Fruit fly (Drosophila melanogaster) whole organism, embryonic: ENCODE measurements around the gene Mtl.
A peak's percentile ranks its signal among the peaks of the same experiment; 100 is the strongest.

Source experiments
- Aef1 ChIP-seq: fragments of 200-800 bp; sonication (Bioruptor generic); IDR thresholded peaks from 3 replicates; pipeline ENCODE4 v1.3.6; 2022; ENCODE audit warnings: missing biosample characterization, missing genetic modification characterization
- Antp ChIP-seq: fragments of 200-800 bp; sonication (Bioruptor generic); optimal IDR thresholded peaks from 3 replicates; lab custom pipeline; 2016; ENCODE audit warnings: missing biosample characterization, missing genetic modification characterization
- Atf6 ChIP-seq: fragments of 200-800 bp; sonication (Bioruptor generic); IDR thresholded peaks from 2 replicates; pipeline ENCODE4 v1.3.6; 2022; ENCODE audit warnings: missing biosample characterization, missing genetic modification characterization
- Blimp-1 ChIP-seq: fragments of 200-800 bp; sonication (Bioruptor generic); optimal IDR thresholded peaks from 3 replicates; lab custom pipeline; 2018; ENCODE audit warnings: missing biosample characterization, missing genetic modification characterization, mild to moderate bottlenecking, moderate library complexity, missing genetic modification reagents
- BtbVII ChIP-seq: fragments of 200-800 bp; sonication (Bioruptor generic); optimal IDR thresholded peaks from 3 replicates; lab custom pipeline; 2017; ENCODE audit warnings: missing biosample characterization, mild to moderate bottlenecking, missing genetic modification characterization
- CG10209 ChIP-seq: fragments of 200-800 bp; sonication (Bioruptor generic); optimal IDR thresholded peaks from 3 replicates; lab custom pipeline; 2017; ENCODE audit warnings: missing biosample characterization, mild to moderate bottlenecking, missing genetic modification characterization, missing genetic modification reagents
- CG1024 ChIP-seq: fragments of 200-800 bp; sonication (Bioruptor generic); IDR thresholded peaks from 2 replicates; pipeline ENCODE4 v1.3.6; 2022; ENCODE audit warnings: missing biosample characterization, missing genetic modification characterization
- CG10543 ChIP-seq: fragments of 200-800 bp; sonication (Bioruptor generic); optimal IDR thresholded peaks from 3 replicates; lab custom pipeline; 2017; ENCODE audit warnings: missing biosample characterization, mild to moderate bottlenecking, missing genetic modification characterization, moderate library complexity
- CG13424 ChIP-seq: fragments of 200-800 bp; sonication (Bioruptor generic); optimal IDR thresholded peaks from 2 replicates; lab custom pipeline; 2019; ENCODE audit warnings: missing biosample characterization, mild to moderate bottlenecking, missing genetic modification characterization, moderate library complexity
- CG14667 ChIP-seq: fragments of 200-800 bp; sonication (Bioruptor generic); IDR thresholded peaks from 2 replicates; pipeline ENCODE4 v1.3.6; 2022; ENCODE audit warnings: missing biosample characterization, missing genetic modification characterization
- CG15269 ChIP-seq: fragments of 200-800 bp; sonication (Bioruptor generic); optimal IDR thresholded peaks from 2 replicates; lab custom pipeline; 2018; ENCODE audit warnings: missing biosample characterization, mild to moderate bottlenecking, missing genetic modification characterization, moderate library complexity
- CG2120 ChIP-seq: fragments of 200-800 bp; sonication (Bioruptor generic); optimal IDR thresholded peaks from 3 replicates; lab custom pipeline; 2016; ENCODE audit warnings: missing biosample characterization, missing genetic modification characterization
- CG31441 ChIP-seq: fragments of 200-800 bp; sonication (Bioruptor generic); IDR thresholded peaks from 2 replicates; pipeline ENCODE4 v1.3.6; 2022; ENCODE audit warnings: missing biosample characterization, missing genetic modification characterization
- CG32772 ChIP-seq: fragments of 200-800 bp; sonication (Bioruptor generic); IDR thresholded peaks from 2 replicates; pipeline ENCODE4 v1.3.6; 2022; ENCODE audit warnings: missing biosample characterization, missing genetic modification characterization
- CG7372 ChIP-seq: fragments of 200-800 bp; sonication (Bioruptor generic); IDR thresholded peaks from 2 replicates; pipeline ENCODE4 v1.3.6; 2022; ENCODE audit warnings: missing biosample characterization, missing genetic modification characterization
- CG7556 ChIP-seq: fragments of 200-800 bp; sonication (Bioruptor generic); optimal IDR thresholded peaks from 2 replicates; lab custom pipeline; 2017; ENCODE audit warnings: missing biosample characterization, mild to moderate bottlenecking, missing genetic modification characterization
- CG8944 ChIP-seq: fragments of 200-800 bp; sonication (Bioruptor generic); optimal IDR thresholded peaks from 3 replicates; lab custom pipeline; 2016; ENCODE audit warnings: missing biosample characterization, missing genetic modification characterization
- CG9817 ChIP-seq: fragments of 200-800 bp; sonication (Bioruptor generic); optimal IDR thresholded peaks from 2 replicates; lab custom pipeline; 2018; ENCODE audit warnings: missing biosample characterization, mild to moderate bottlenecking, missing genetic modification characterization, moderate library complexity
- E2f1 ChIP-seq: fragments of 200-800 bp; sonication (Bioruptor generic); IDR thresholded peaks from 2 replicates; pipeline ENCODE4 v1.3.6; 2022; ENCODE audit warnings: missing biosample characterization, missing genetic modification characterization
- Ets65A ChIP-seq: fragments of 200-800 bp; sonication (Bioruptor generic); peaks from one replicate; lab custom pipeline; 2016; ENCODE audit warnings: missing biosample characterization, missing genetic modification characterization
- Fer3 ChIP-seq: fragments of 200-800 bp; sonication (Bioruptor generic); optimal IDR thresholded peaks from 2 replicates; lab custom pipeline; 2018; ENCODE audit warnings: missing biosample characterization, mild to moderate bottlenecking, missing genetic modification characterization, moderate library complexity
- HLH3B ChIP-seq: fragments of 200-800 bp; sonication (Bioruptor generic); IDR thresholded peaks from 2 replicates; pipeline ENCODE4 v1.3.6; 2022; ENCODE audit warnings: missing biosample characterization, missing genetic modification characterization
- Hmr ChIP-seq: fragments of 200-800 bp; sonication (Bioruptor generic); optimal IDR thresholded peaks from 3 replicates; lab custom pipeline; 2017; ENCODE audit warnings: mild to moderate bottlenecking, missing biosample characterization, missing genetic modification reagents, missing genetic modification characterization
- Hr51 ChIP-seq, 2 experiments: fragments of 200-800 bp; sonication (Bioruptor generic); optimal IDR thresholded peaks; 2 replicates in 1 of 2; 3 replicates in 1 of 2; lab custom pipeline; 2016 to 2018; ENCODE audit warnings: missing biosample characterization in 2 of 2, missing genetic modification characterization in 2 of 2, mild to moderate bottlenecking in 1 of 2, moderate library complexity in 1 of 2
- Mad ChIP-seq: fragments of 200-800 bp; sonication (Bioruptor generic); optimal IDR thresholded peaks from 2 replicates; lab custom pipeline; 2016; ENCODE audit warnings: missing biosample characterization, missing genetic modification characterization
- Oli ChIP-seq: fragments of 200-800 bp; sonication (Bioruptor generic); optimal IDR thresholded peaks from 2 replicates; lab custom pipeline; 2018; ENCODE audit warnings: missing biosample characterization, mild to moderate bottlenecking, missing genetic modification characterization, moderate library complexity
- Rfx ChIP-seq: fragments of 200-800 bp; sonication (Bioruptor generic); IDR thresholded peaks from 2 replicates; pipeline ENCODE4 v1.3.6; 2022; ENCODE audit warnings: missing biosample characterization, missing genetic modification characterization
- Sox100B ChIP-seq: fragments of 200-800 bp; sonication (Bioruptor generic); optimal IDR thresholded peaks from 3 replicates; lab custom pipeline; 2018; ENCODE audit warnings: missing biosample characterization, mild to moderate bottlenecking, missing genetic modification characterization
- Sox102F ChIP-seq: fragments of 200-800 bp; sonication (Bioruptor generic); optimal IDR thresholded peaks from 2 replicates; lab custom pipeline; 2018; ENCODE audit warnings: missing biosample characterization, mild to moderate bottlenecking, missing genetic modification characterization, moderate library complexity
- Xbp1 ChIP-seq: fragments of 200-800 bp; sonication (Bioruptor generic); optimal IDR thresholded peaks from 3 replicates; lab custom pipeline; 2016; ENCODE audit warnings: missing biosample characterization, mild to moderate bottlenecking, missing genetic modification characterization
- bowl ChIP-seq: fragments of 200-800 bp; sonication (Bioruptor generic); IDR thresholded peaks from 2 replicates; pipeline ENCODE4 v1.3.6; 2022; ENCODE audit warnings: missing biosample characterization, missing genetic modification characterization
- br ChIP-seq: fragments of >200 bp; optimal IDR thresholded peaks from 2 replicates; lab custom pipeline; 2017
- bsh ChIP-seq, 2 experiments: fragments of 200-800 bp; sonication (Bioruptor generic); optimal IDR thresholded peaks; 2 replicates each; lab custom pipeline; 2017 to 2018; ENCODE audit warnings: mild to moderate bottlenecking in 2 of 2, missing biosample characterization in 2 of 2, missing genetic modification characterization in 2 of 2, moderate library complexity in 1 of 2
- caup ChIP-seq: fragments of 200-800 bp; sonication (Bioruptor generic); optimal IDR thresholded peaks from 3 replicates; lab custom pipeline; 2017; ENCODE audit warnings: missing biosample characterization, mild to moderate bottlenecking, missing genetic modification characterization, moderate library complexity; ENCODE audit not compliant: severe bottlenecking
- chinmo ChIP-seq: fragments of 200-800 bp; sonication (Bioruptor generic); IDR thresholded peaks from 4 replicates; pipeline ENCODE4 v1.3.6; 2022; ENCODE audit warnings: missing biosample characterization, missing genetic modification characterization; ENCODE audit not compliant: partially characterized antibody
- danr ChIP-seq: fragments of 200-800 bp; sonication (Bioruptor generic); IDR thresholded peaks from 2 replicates; pipeline ENCODE4 v1.3.6; 2022; ENCODE audit warnings: missing biosample characterization, missing genetic modification characterization
- disco-r ChIP-seq: fragments of 200-800 bp; sonication (Bioruptor generic); optimal IDR thresholded peaks from 2 replicates; lab custom pipeline; 2016; ENCODE audit warnings: missing biosample characterization, missing genetic modification characterization
- dysf ChIP-seq: fragments of 200-800 bp; sonication (Bioruptor generic); IDR thresholded peaks from 3 replicates; pipeline ENCODE4 v1.3.6; 2022; ENCODE audit warnings: missing biosample characterization, missing genetic modification characterization
- hkb ChIP-seq, 2 experiments: fragments of 200-800 bp in 1 of 2; fragments of >200 bp in 1 of 2; sonication (Bioruptor generic) in 1 of 2; IDR thresholded peaks in 1 of 2; optimal IDR thresholded peaks in 1 of 2; 2 replicates each; pipeline versions ENCODE4 v1.3.6 to Lab custom; 2017 to 2022; ENCODE audit warnings: missing biosample characterization in 1 of 2, missing genetic modification characterization in 1 of 2
- ind ChIP-seq: fragments of 200-800 bp; sonication (Bioruptor generic); optimal IDR thresholded peaks from 3 replicates; lab custom pipeline; 2016; ENCODE audit warnings: missing biosample characterization, missing genetic modification characterization
- nau ChIP-seq: fragments of 200-800 bp; sonication (Bioruptor generic); optimal IDR thresholded peaks from 3 replicates; lab custom pipeline; 2017; ENCODE audit warnings: missing biosample characterization, mild to moderate bottlenecking, missing genetic modification characterization, missing genetic modification reagents
- phol ChIP-seq: fragments of 200-800 bp; sonication (Bioruptor generic); optimal IDR thresholded peaks from 3 replicates; lab custom pipeline; 2018; ENCODE audit warnings: missing biosample characterization, mild to moderate bottlenecking, missing genetic modification characterization, moderate library complexity
- prd ChIP-seq, 3 experiments: fragments of >200 bp in 2 of 3; fragments of 200-800 bp in 1 of 3; sonication (Bioruptor generic) in 1 of 3; optimal IDR thresholded peaks in 2 of 3; IDR thresholded peaks in 1 of 3; 2 replicates in 2 of 3; 3 replicates in 1 of 3; pipeline versions ENCODE4 v1.3.6 to Lab custom; 2017 to 2022; ENCODE audit warnings: missing biosample characterization in 1 of 3, missing genetic modification characterization in 1 of 3
- row ChIP-seq: fragments of 200-800 bp; sonication (Bioruptor generic); IDR thresholded peaks from 3 replicates; pipeline ENCODE4 v1.3.6; 2022; ENCODE audit warnings: missing biosample characterization, missing genetic modification characterization
- schlank ChIP-seq: fragments of 200-800 bp; sonication (Bioruptor generic); optimal IDR thresholded peaks from 2 replicates; lab custom pipeline; 2018; ENCODE audit warnings: missing biosample characterization, mild to moderate bottlenecking, missing genetic modification characterization
- slbo ChIP-seq: fragments of 200-800 bp; sonication (Bioruptor generic); IDR thresholded peaks from 2 replicates; pipeline ENCODE4 v1.3.6; 2022; ENCODE audit warnings: missing biosample characterization, missing genetic modification characterization
- slp2 ChIP-seq: fragments of 200-800 bp; sonication (Bioruptor generic); optimal IDR thresholded peaks from 2 replicates; lab custom pipeline; 2016; ENCODE audit warnings: missing biosample characterization, missing genetic modification characterization
- tgo ChIP-seq: fragments of 200-800 bp; sonication (Bioruptor generic); IDR thresholded peaks from 3 replicates; pipeline ENCODE4 v1.3.6; 2022; ENCODE audit warnings: missing biosample characterization, missing genetic modification characterization
- ttk ChIP-seq: fragments of 200-800 bp; sonication (Bioruptor generic); IDR thresholded peaks from 2 replicates; pipeline ENCODE4 v2.1.2; 2022; ENCODE audit warnings: missing biosample characterization, missing genetic modification characterization

Gene Mtl

dm6 chr3R:27621861-27622260, 14.4 kb upstream of the Mtl start (continued):
- TF ChIP-seq Hr51 (GFP tag; optimal IDR thresholded peaks at IDR 0.05; lab: Kevin White, UChicago) = peak in 1 of 2 experiments; percentile 23
- no peak for TF ChIP-seq CG1024 (GFP tag; lab: Robert Waterston, UW)
- TF ChIP-seq tgo (GFP tag; lab: Robert Waterston, UW) = peak; percentile 22; the same call in 1 of the 3 replicates
- TF ChIP-seq danr (GFP tag; lab: Robert Waterston, UW) = no peak
- TF ChIP-seq slp2 (GFP tag; lab: Kevin White, UChicago) = no peak
- TF ChIP-seq Oli = peak; percentile 5
- no peak for TF ChIP-seq chinmo (GFP tag; lab: Robert Waterston, UW)
- peak; percentile 44 for TF ChIP-seq Fer3 (tag; lab: Kevin White, UChicago)
- peak; percentile 31; the same call in 1 of the 2 replicates for TF ChIP-seq CG31441 (GFP tag; lab: Robert Waterston, UW)
- TF ChIP-seq Mad (GFP tag; lab: Kevin White, UChicago) = no peak
- no peak for TF ChIP-seq disco-r
- peak; percentile 47 for TF ChIP-seq CG2120 (GFP tag; lab: Kevin White, UChicago)
- TF ChIP-seq caup (GFP tag; lab: Kevin White, UChicago) = peak; percentile 3
- peak; percentile 23 for TF ChIP-seq CG7556
- TF ChIP-seq CG8944 (GFP tag; lab: Kevin White, UChicago) = no peak
- 0 out of 2 replicates have a peak, but pooled peaks have one; percentile 20 for TF ChIP-seq Atf6
- TF ChIP-seq Sox102F (GFP tag; lab: Kevin White, UChicago) = peak; percentile 31
- no peak for TF ChIP-seq Aef1 (GFP tag; lab: Robert Waterston, UW)
- TF ChIP-seq Blimp-1 (GFP tag; lab: Kevin White, UChicago) = peak; percentile 36
- peak; percentile 65 for TF ChIP-seq slbo (GFP tag; lab: Robert Waterston, UW)
- TF ChIP-seq Xbp1 = peak; percentile 13
- peak; percentile 51 for TF ChIP-seq row
- TF ChIP-seq br (lab: Kevin White, UChicago) = no peak
- peak; percentile 4 for TF ChIP-seq ind (GFP tag; lab: Kevin White, UChicago)
- TF ChIP-seq HLH3B (GFP tag; lab: Robert Waterston, UW) = 0 out of 2 replicates have a peak, but pooled peaks have one; percentile 8
- TF ChIP-seq CG9817 (tag; lab: Kevin White, UChicago) = peak; percentile 3
- peak; percentile 11 for TF ChIP-seq phol (tag; lab: Kevin White, UChicago)
- peak; percentile 43 for TF ChIP-seq CG15269
- peak in 1 of 2 experiments; percentile 24 for TF ChIP-seq bsh (GFP tag; optimal IDR thresholded peaks at IDR 0.05; lab: Kevin White, UChicago)
- no peak for TF ChIP-seq CG32772 (GFP tag; lab: Robert Waterston, UW)
- no peak for TF ChIP-seq nau (GFP tag; lab: Kevin White, UChicago)
- TF ChIP-seq schlank (tag; lab: Kevin White, UChicago) = no peak
- TF ChIP-seq bowl (GFP tag; lab: Robert Waterston, UW) = no peak
- TF ChIP-seq prd (optimal IDR thresholded peaks at IDR 0.05; lab: Kevin White, UChicago) = no peak
- TF ChIP-seq prd (GFP tag; IDR thresholded peaks at IDR 0.05; lab: Robert Waterston, UW) = peak; percentile 38; the same call in 1 of the 3 replicates
- TF ChIP-seq Rfx (GFP tag; lab: Robert Waterston, UW) = no peak
- 0 out of 2 replicates have a peak, but pooled peaks have one; percentile 22 for TF ChIP-seq CG7372 (GFP tag; lab: Robert Waterston, UW)
- no peak for TF ChIP-seq Antp (GFP tag; lab: Kevin White, UChicago)
- TF ChIP-seq CG14667 (GFP tag; lab: Robert Waterston, UW) = 0 out of 2 replicates have a peak, but pooled peaks have one; percentile 4
- peak; percentile 68 for TF ChIP-seq Ets65A (GFP tag; lab: Kevin White, UChicago)
- TF ChIP-seq E2f1 (GFP tag; lab: Robert Waterston, UW) = 0 out of 2 replicates have a peak, but pooled peaks have one; percentile 23
- peak; percentile 46 for TF ChIP-seq Hmr (GFP tag; lab: Kevin White, UChicago)
- no peak for TF ChIP-seq CG10209 (GFP tag; lab: Kevin White, UChicago)
- TF ChIP-seq dysf = peak; percentile 57
- TF ChIP-seq Sox100B (GFP tag; lab: Kevin White, UChicago) = no peak
- peak; percentile 32 for TF ChIP-seq CG13424 (tag; lab: Kevin White, UChicago)
- TF ChIP-seq ttk (GFP tag; lab: Robert Waterston, UW) = 0 out of 2 replicates have a peak, but pooled peaks have one; percentile 29
- TF ChIP-seq CG10543 = no peak
- no peak for TF ChIP-seq hkb (optimal IDR thresholded peaks at IDR 0.05; lab: Kevin White, UChicago)
- TF ChIP-seq hkb (GFP tag; IDR thresholded peaks at IDR 0.05; lab: Robert Waterston, UW) = peak; percentile 29; the same call in 1 of the 2 replicates
- TF ChIP-seq BtbVII (GFP tag; lab: Kevin White, UChicago) = no peak
